Worm (Caenorhabditis elegans) whole organism, midembryonic: ENCODE results near the gene eif-3.G.

ENCODE experiments used
- cog-1 ChIP-seq: sonication (generic microtip); optimal IDR thresholded peaks from 2 replicates; lab custom pipeline; 2016; ENCODE audit warnings: missing genetic modification characterization, missing compliant biosample characterization
- flt-1 ChIP-seq: fragments of 200-800 bp; sonication (Bioruptor generic); IDR thresholded peaks from 2 replicates; pipeline ENCODE4 v1.3.6; 2022; ENCODE audit warnings: missing genetic modification characterization, missing compliant biosample characterization
- klf-2 ChIP-seq: fragments of 200-800 bp; sonication (Bioruptor generic); conservative IDR thresholded peaks from 2 replicates; pipeline ENCODE4 v1.3.6; 2022; ENCODE audit warnings: missing genetic modification reagents, missing genetic modification characterization, missing compliant biosample characterization
- med-1 ChIP-seq: sonication (generic microtip); optimal IDR thresholded peaks from 2 replicates; lab custom pipeline; 2017; ENCODE audit warnings: missing genetic modification characterization, mild to moderate bottlenecking, missing compliant biosample characterization, antibody characterized with exemption, missing genetic modification reagents; ENCODE audit not compliant: insufficient read depth
- tab-1 ChIP-seq: fragments of 200-800 bp; sonication (Bioruptor generic); IDR thresholded peaks from 2 replicates; pipeline ENCODE4 v1.3.6; 2022; ENCODE audit warnings: missing genetic modification characterization, missing compliant biosample characterization
- ztf-23 ChIP-seq: fragments of 200-800 bp; sonication (Bioruptor generic); IDR thresholded peaks from 2 replicates; pipeline ENCODE4 v1.3.6; 2022; ENCODE audit warnings: missing genetic modification reagents, missing genetic modification characterization, missing compliant biosample characterization
- ztf-29 ChIP-seq: fragments of 200-800 bp; sonication (Bioruptor generic); IDR thresholded peaks from 2 replicates; pipeline ENCODE4 v1.3.6; 2022; ENCODE audit warnings: missing genetic modification reagents, missing genetic modification characterization, missing compliant biosample characterization

DNA sequence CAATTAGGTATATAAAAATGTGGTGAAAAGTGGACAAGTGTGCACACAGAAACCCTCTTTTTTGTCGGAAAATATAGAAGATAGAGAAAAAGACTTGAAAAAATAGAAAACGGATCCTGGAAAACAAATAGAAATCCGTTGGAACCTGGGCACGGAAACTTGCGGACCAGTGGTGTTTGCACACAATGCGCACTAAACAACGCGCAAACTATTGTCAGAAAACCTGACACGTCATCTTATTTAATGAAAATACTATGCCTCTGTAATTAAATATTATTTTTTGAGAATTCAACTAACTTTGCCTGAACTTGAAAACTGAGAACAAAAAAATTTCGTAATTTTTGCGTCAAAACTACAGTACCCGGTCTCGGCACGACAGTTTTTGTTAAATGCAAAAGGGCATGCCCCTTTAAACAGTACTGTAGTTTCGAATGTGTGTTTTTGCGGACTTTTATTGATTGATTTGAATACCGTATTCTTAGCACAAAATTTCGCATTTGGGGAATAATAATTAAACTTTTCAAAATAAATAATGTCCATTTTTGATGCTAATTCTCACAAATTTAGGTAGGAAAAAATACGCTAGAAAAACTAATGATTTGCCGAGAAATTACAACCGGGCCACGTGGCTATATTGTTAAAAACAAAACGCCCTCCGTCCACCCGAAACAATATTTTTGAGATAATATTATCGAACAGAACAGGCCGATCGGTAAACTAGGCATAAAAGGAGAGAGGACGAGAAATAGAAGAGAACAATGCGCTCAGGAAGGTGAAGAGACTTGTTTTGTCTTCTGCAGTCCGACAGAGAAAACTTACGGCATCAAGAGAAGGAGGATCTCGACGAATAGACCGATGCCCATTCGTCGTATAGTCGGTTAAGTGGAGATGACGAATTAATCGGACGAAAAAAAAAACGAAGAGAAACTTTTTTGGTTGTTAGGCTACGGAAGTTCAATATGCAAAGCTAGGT, 13.3 kb upstream of the eif-3.G start:
- TF ChIP-seq ztf-23 (GFP tag; lab: Robert Waterston, UW) = no peak
- no peak for TF ChIP-seq tab-1 (GFP tag; lab: Robert Waterston, UW)
- TF ChIP-seq cog-1 (tag; lab: Kevin White, UChicago) = no peak
- no peak for TF ChIP-seq med-1 (GFP tag; lab: Kevin White, UChicago)
- TF ChIP-seq ztf-29 (GFP tag; lab: Robert Waterston, UW) = no peak
- TF ChIP-seq klf-2 (GFP tag; lab: Robert Waterston, UW) = no peak
- no peak for TF ChIP-seq flt-1 (GFP tag; lab: Robert Waterston, UW)
